Worm (Caenorhabditis elegans): Measurements from ENCODE around the gene C52B9.8.
"Not testable (repeated sequence)": the region's sequence is repeated elsewhere in the genome, so short reads cannot be mapped to it uniquely, and the experiment has no call there.

- not testable (repeated sequence) for TF ChIP-seq W03F9.2, him-1 (tag; optimal IDR thresholded peaks at IDR 0.05)
Observed at ce11 chrX:4335950-4336349, 24.4 kb upstream of the C52B9.8 start, which contains the start of gene cst-2.

All from whole organism, L4/young adult.